Fruit fly (Drosophila melanogaster): ENCODE data around the gene nmd.

The nmd gene

DNA sequence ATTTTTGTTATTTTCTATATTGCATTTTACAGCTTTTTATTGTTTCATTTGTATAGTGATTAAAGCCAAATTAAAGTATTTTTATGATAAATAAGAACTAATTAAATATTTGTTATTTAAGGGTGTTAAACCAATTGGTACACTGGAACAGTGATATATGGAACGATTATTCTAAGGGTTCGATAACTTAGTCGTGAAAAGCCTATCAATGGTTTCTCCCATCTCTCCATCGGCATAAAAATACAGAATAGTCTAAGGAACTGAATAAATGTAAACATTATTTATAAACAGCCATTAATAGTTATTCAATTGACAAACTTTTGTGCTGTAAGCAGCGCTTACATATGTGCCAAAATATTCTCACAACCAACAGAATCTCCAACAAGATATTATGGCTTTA lies 38.6 kb downstream of the nmd start, which contains the start of gene Mob3 (continued):
- no peak for TF ChIP-seq zf30C (GFP tag; optimal IDR thresholded peaks at IDR 0.05)
- no peak for TF ChIP-seq CG14965 (GFP tag; optimal IDR thresholded peaks at IDR 0.05; ENCODE audit: borderline replicate concordance)
- TF ChIP-seq Elba2 (GFP tag; optimal IDR thresholded peaks at IDR 0.05), result peak; percentile 27
- TF ChIP-seq stwl (tag; optimal IDR thresholded peaks at IDR 0.05), result peak; percentile 30
- peak; percentile 63 for TF ChIP-seq BEAF-32 (GFP tag; optimal IDR thresholded peaks at IDR 0.05)
- 0 out of 2 replicates have a peak, but pooled peaks have one; percentile 24 for TF ChIP-seq sna (GFP tag; IDR thresholded peaks at IDR 0.05; ENCODE audit: partially characterized antibody)
- peak; percentile 82 for TF ChIP-seq CG1603 (tag; optimal IDR thresholded peaks at IDR 0.05)
- no peak for TF ChIP-seq dan (GFP tag; IDR thresholded peaks at IDR 0.05)
- peak; percentile 68 for TF ChIP-seq MBD-R2 (GFP tag; IDR thresholded peaks at IDR 0.05)
- TF ChIP-seq abd-A (tag; optimal IDR thresholded peaks at IDR 0.05), result no peak
- peak; percentile 34; the same call in 1 of the 2 replicates for TF ChIP-seq bbx (GFP tag; IDR thresholded peaks at IDR 0.05; ENCODE audit: partially characterized antibody)
- 0 out of 3 replicates have a peak, but pooled peaks have one; percentile 54 for TF ChIP-seq CG34224 (GFP tag; IDR thresholded peaks at IDR 0.05; ENCODE audit: partially characterized antibody)
- TF ChIP-seq toy (GFP tag; IDR thresholded peaks at IDR 0.05), result no peak
- peak; percentile 55; the same call in 1 of the 3 replicates for TF ChIP-seq Opbp (GFP tag; IDR thresholded peaks at IDR 0.05; ENCODE audit: partially characterized antibody)
- TF ChIP-seq pfk (GFP tag; optimal IDR thresholded peaks at IDR 0.05), result peak; percentile 95
- TF ChIP-seq CG13287 (GFP tag; IDR thresholded peaks at IDR 0.05; ENCODE audit: partially characterized antibody), result peak; percentile 65
- peak in 1 of 2 experiments; percentile 56 for TF ChIP-seq eve (GFP tag; optimal IDR thresholded peaks at IDR 0.05)
- TF ChIP-seq MESR4 (GFP tag; optimal IDR thresholded peaks at IDR 0.05), result peak; percentile 37

DNA sequence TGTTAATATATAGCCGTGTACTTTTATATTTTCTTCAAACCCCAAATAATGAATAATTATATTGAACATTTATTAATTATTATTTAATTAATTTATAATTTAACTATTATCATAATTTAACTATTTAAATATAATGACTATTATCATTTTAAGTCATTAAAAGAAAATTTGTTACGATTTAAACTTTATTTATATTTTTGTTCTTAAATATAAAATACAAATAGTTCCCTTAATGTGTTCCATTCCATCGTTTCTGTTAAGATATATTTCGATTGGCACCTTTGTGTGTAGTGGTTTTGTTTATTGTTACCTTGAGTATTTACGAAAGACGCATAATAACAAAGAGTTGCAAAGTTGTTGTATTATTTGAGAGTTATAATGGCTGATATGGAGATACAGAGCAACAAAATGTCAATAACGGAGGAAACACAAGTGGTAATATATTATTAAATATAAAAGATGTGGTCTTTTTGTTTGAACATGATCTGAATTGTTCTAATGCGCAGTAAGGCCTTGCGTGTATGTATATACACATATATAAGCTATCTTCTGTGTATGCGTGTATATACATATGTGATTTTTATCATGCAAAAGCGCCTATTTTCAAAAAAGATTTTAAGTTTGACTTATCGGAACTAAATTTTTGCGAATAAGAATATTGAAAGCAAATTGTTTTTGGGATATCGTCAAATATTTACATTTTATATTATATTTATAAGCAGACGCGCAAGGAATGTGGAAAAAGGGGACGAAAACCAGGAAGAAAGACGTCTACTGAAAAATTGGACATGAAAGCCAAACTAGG lies 39.7 kb downstream of the nmd start, which contains the start of gene REPTOR-BP:
TSS of gene REPTOR-BP (plus strand) at position 296 of the 805 bp plus-strand sequence.
- TF ChIP-seq CG3847 (GFP tag; IDR thresholded peaks at IDR 0.05) (no peak), Hr3 (GFP tag; optimal IDR thresholded peaks at IDR 0.05) (no peak), MTF-1 (GFP tag; optimal IDR thresholded peaks at IDR 0.05; ENCODE audit: borderline replicate concordance) (no peak), CG43689 (GFP tag; IDR thresholded peaks at IDR 0.05) (no peak), CG9817 (tag; optimal IDR thresholded peaks at IDR 0.05) (no peak), fd3F (GFP tag; optimal IDR thresholded peaks at IDR 0.05) (no peak), CG15479 (GFP tag; optimal IDR thresholded peaks at IDR 0.05) (no peak), CG4730 (GFP tag; IDR thresholded peaks at IDR 0.05) (no peak), sisA (GFP tag; IDR thresholded peaks at IDR 0.05) (no peak), ham (GFP tag; IDR thresholded peaks at IDR 0.05) (no peak), H2.0 (GFP tag; IDR thresholded peaks at IDR 0.05) (no peak), ara (GFP tag; IDR thresholded peaks at IDR 0.05) (no peak), CG9876 (GFP tag; optimal IDR thresholded peaks at IDR 0.05) (no peak), chif (GFP tag; optimal IDR thresholded peaks at IDR 0.05) (no peak), CG32767 (GFP tag; IDR thresholded peaks at IDR 0.05) (peak; percentile 53; the same call in 1 of the 2 replicates), Ets97D (GFP tag; optimal IDR thresholded peaks at IDR 0.05) (no peak), D19A (tag; optimal IDR thresholded peaks at IDR 0.05) (no peak), gcm2 (GFP tag; optimal IDR thresholded peaks at IDR 0.05) (no peak), cg (GFP tag; optimal IDR thresholded peaks at IDR 0.05) (peak; percentile 95), CG17361 (GFP tag; IDR thresholded peaks at IDR 0.05) (peak; percentile 22; the same call in 1 of the 3 replicates), maf-S (GFP tag; optimal IDR thresholded peaks at IDR 0.05) (no peak), peb (GFP tag; IDR thresholded peaks at IDR 0.05) (no peak), ssp (GFP tag; IDR thresholded peaks at IDR 0.05) (no peak), CG4617 (GFP tag; optimal IDR thresholded peaks at IDR 0.05; ENCODE audit: borderline replicate concordance) (peak; percentile 5), Elba2 (GFP tag; optimal IDR thresholded peaks at IDR 0.05) (peak; percentile 48), CG10654 (GFP tag; optimal IDR thresholded peaks at IDR 0.05) (no peak), Doc2 (GFP tag; IDR thresholded peaks at IDR 0.05) (no peak), CG34422 (GFP tag; IDR thresholded peaks at IDR 0.05) (no peak; the same call in 2 of the 3 replicates), Dll (GFP tag; IDR thresholded peaks at IDR 0.05; ENCODE audit: partially characterized antibody) (no peak), zen2 (GFP tag; IDR thresholded peaks at IDR 0.05; ENCODE audit: partially characterized antibody) (no peak), CG13624 (GFP tag; optimal IDR thresholded peaks at IDR 0.05) (peak; percentile 82)
